Worm (Caenorhabditis elegans): Measurements from ENCODE around the gene toh-1.

Gene toh-1

DNA sequence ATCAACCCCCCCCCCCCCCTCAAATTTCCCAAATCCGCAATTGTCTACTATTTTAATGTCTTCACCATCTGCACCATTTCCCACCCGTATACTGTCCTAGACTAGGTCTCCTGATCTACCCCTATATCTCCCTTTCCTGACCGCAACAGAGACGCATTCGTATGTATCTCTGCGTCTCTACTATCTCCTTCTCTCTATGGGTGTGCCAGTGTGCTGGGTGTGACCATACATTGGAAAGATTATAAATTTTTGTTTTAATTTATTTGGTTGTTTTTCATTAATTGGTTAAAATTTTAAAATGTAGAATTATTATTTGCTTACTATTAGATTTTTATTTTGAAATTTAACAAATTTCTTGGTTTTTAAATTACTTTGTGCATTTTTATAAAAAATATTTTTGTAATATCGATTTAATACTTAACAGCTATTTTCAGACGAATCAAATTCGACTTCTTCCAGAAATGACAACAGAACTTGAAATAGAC is 13.2 kb upstream of the toh-1 start, which contains the start of gene amx-1:
amx-1 (plus strand) TSS at position 435 of the 485 bp plus-strand sequence.
- no peak for TF ChIP-seq jun-1 (tag; optimal IDR thresholded peaks at IDR 0.05)
- TF ChIP-seq fos-1 (tag; optimal IDR thresholded peaks at IDR 0.05) = no peak
- no peak for TF ChIP-seq ceh-28 (tag; optimal IDR thresholded peaks at IDR 0.05)
- TF ChIP-seq elt-3 (tag; optimal IDR thresholded peaks at IDR 0.05) = no peak

DNA sequence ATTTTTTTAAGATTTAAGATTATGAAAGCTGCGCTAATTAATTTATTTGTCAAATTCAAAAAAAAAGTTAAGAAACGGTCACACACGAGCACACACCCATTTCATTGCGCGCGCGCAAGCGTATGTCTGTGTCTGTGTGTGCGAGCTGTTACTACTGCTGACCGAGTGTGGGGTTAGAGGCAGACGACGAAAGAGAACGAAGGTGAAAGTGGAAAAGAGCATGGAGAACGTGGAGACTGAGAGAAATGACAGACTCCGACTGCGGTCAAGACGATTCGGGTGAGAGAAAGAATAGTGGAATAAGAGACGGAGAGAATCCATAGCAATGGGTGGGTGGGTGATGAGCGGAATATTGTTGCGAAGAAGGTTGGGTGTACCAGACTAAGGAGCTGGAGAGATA is 11.3 kb upstream of the toh-1 start:
- TF ChIP-seq nhr-43 (tag; optimal IDR thresholded peaks at IDR 0.05; ENCODE audit: poor library complexity, severe bottlenecking) (no peak), elt-2 (tag; optimal IDR thresholded peaks at IDR 0.05) (peak; percentile 44), hmg-11 (tag; optimal IDR thresholded peaks at IDR 0.05) (peak; percentile 80), unc-62 (GFP tag; optimal IDR thresholded peaks at IDR 0.05) (no peak), fkh-2 (tag; optimal IDR thresholded peaks at IDR 0.05) (no peak), nhr-25 (tag; optimal IDR thresholded peaks at IDR 0.05) (peak; percentile 64), ztf-11 (tag; optimal IDR thresholded peaks at IDR 0.05) (no peak), pha-4 (tag; optimal IDR thresholded peaks at IDR 0.05) (peak; percentile 77), lin-39 (tag; optimal IDR thresholded peaks at IDR 0.05) (peak; percentile 19), snpc-4 (tag; optimal IDR thresholded peaks at IDR 0.05) (peak; percentile 56), elt-3 (tag; optimal IDR thresholded peaks at IDR 0.05) (no peak), lin-15B (tag; optimal IDR thresholded peaks at IDR 0.05) (peak; percentile 57), nhr-77 (tag; optimal IDR thresholded peaks at IDR 0.05) (no peak), ama-1 (optimal IDR thresholded peaks at IDR 0.05) (no peak), fos-1 (tag; optimal IDR thresholded peaks at IDR 0.05) (no peak), ceh-82 (tag; optimal IDR thresholded peaks at IDR 0.05) (no peak), skn-1 (tag; optimal IDR thresholded peaks at IDR 0.05) (peak; percentile 27), nfya-1 (tag; optimal IDR thresholded peaks at IDR 0.05; ENCODE audit: insufficient read depth) (peak; percentile 81), egl-5 (tag; optimal IDR thresholded peaks at IDR 0.05) (no peak), nhr-23 (tag; optimal IDR thresholded peaks at IDR 0.05) (peak; percentile 78), R02D3.7 (tag; optimal IDR thresholded peaks at IDR 0.05) (peak; percentile 22), egl-27 (tag; optimal IDR thresholded peaks at IDR 0.05) (no peak), eor-1 (tag; optimal IDR thresholded peaks at IDR 0.05) (no peak), ceh-28 (tag; optimal IDR thresholded peaks at IDR 0.05) (no peak), pqm-1 (tag; optimal IDR thresholded peaks at IDR 0.05) (peak; percentile 54), jun-1 (tag; optimal IDR thresholded peaks at IDR 0.05) (no peak)

DNA sequence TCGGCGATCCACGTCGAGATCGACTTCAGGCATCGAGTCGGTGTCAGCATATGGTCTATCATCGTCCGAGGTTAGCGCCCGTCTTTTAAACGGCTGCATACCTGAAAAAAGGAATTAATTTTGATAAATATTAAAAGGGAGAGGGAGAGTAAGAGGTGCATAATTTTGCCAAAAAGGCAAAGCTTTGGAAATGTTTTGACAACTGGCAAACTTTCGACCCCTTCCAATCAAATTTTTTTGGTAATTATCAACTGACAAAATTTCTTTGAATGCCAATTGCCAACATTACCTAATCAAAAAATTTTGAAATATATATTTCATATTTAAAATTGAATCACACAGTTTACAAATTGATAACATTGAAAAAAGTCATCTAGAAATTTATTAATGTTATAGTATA is 10.7 kb upstream of the toh-1 start, which contains the start of gene dpy-27:
dpy-27 (minus strand) TSS at position 101 of the 400 bp plus-strand sequence.
- TF ChIP-seq ceh-9 (tag; optimal IDR thresholded peaks at IDR 0.05) (no peak), R02D3.7 (tag; optimal IDR thresholded peaks at IDR 0.05) (no peak), jun-1 (tag; optimal IDR thresholded peaks at IDR 0.05) (no peak), elt-3 (tag; optimal IDR thresholded peaks at IDR 0.05) (no peak), nhr-11 (tag; optimal IDR thresholded peaks at IDR 0.05) (no peak), pqm-1 (tag; optimal IDR thresholded peaks at IDR 0.05) (no peak), eor-1 (tag; optimal IDR thresholded peaks at IDR 0.05) (no peak), sea-2 (GFP tag; optimal IDR thresholded peaks at IDR 0.05) (no peak)

DNA sequence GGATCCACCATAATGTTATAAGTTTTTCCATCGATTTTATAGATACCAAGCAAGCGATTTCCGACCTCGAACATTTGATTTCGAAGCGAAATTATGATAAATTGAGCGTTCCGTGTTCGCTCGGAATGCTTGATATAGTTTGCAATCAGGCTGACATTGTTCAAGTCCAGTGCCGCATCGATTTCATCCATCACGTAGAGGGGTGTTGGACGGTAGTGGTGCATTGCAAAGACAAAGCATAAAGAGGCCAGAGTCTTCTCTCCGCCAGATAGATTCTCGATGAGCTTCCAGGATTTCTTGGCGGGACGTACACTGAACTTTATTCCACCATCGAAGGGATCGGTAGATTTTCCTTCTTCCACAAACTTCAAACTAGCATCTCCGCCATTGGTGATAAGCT is 5.6 kb upstream of the toh-1 start:
- TF ChIP-seq ztf-11 (tag; optimal IDR thresholded peaks at IDR 0.05) (no peak), lin-15B (tag; optimal IDR thresholded peaks at IDR 0.05) (no peak), ztf-4 (tag; optimal IDR thresholded peaks at IDR 0.05) (no peak), jun-1 (tag; optimal IDR thresholded peaks at IDR 0.05) (no peak), sea-2 (GFP tag; optimal IDR thresholded peaks at IDR 0.05) (no peak), skn-1 (tag; optimal IDR thresholded peaks at IDR 0.05) (no peak), fos-1 (tag; optimal IDR thresholded peaks at IDR 0.05) (no peak), nhr-28 (tag; optimal IDR thresholded peaks at IDR 0.05) (no peak), pqm-1 (tag; optimal IDR thresholded peaks at IDR 0.05) (no peak), lin-39 (tag; optimal IDR thresholded peaks at IDR 0.05) (no peak), nhr-25 (tag; optimal IDR thresholded peaks at IDR 0.05) (no peak), ama-1 (optimal IDR thresholded peaks at IDR 0.05) (no peak), pha-4 (tag; optimal IDR thresholded peaks at IDR 0.05) (no peak), lsy-12 (tag; optimal IDR thresholded peaks at IDR 0.05) (no peak)

DNA sequence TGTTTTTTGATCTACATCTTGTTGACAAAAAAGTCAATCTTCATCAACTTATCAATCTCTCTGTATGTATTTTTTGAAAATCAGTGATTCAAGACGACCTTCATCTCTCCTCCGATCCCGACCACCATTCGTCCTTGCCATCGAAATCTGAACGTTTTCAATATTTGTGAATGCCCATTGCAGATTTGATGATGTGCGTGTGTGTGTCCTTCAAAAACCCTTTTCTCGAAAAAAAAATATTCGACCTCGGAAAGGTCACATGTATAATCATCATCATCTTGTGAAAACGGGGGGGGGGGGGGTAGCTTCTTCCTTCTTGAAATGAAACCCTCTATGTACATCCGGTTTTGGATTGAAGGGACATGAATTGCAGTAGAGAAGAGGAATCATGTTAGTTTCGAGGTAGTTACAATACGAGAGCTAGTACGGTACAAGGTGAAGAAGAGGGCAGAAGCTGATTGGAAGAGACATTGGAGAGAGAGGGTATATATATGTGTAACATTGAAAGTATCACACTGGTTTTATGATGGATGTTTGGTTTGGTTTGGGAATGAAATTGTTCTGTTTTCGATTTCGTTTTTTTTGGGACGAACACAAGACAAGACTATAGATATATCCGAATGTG is 3.7 kb upstream of the toh-1 start:
- TF ChIP-seq mml-1 (tag; optimal IDR thresholded peaks at IDR 0.05) = no peak
- peak in 1 of 3 experiments; percentile 25 for TF ChIP-seq elt-3 (tag; optimal IDR thresholded peaks at IDR 0.05)
- TF ChIP-seq nfya-1 (tag; optimal IDR thresholded peaks at IDR 0.05; ENCODE audit: insufficient read depth) = peak; percentile 62
- no peak for TF ChIP-seq nhr-12 (tag; optimal IDR thresholded peaks at IDR 0.05)
- no peak for TF ChIP-seq nhr-23 (tag; optimal IDR thresholded peaks at IDR 0.05)
- TF ChIP-seq nhr-25 (tag; optimal IDR thresholded peaks at IDR 0.05) = peak; percentile 94
- no peak for TF ChIP-seq fkh-2 (tag; optimal IDR thresholded peaks at IDR 0.05)
- no peak for TF ChIP-seq egl-27 (tag; optimal IDR thresholded peaks at IDR 0.05)
- TF ChIP-seq nhr-67 (tag; optimal IDR thresholded peaks at IDR 0.05) = no peak
- no peak for TF ChIP-seq ceh-16 (tag; optimal IDR thresholded peaks at IDR 0.05)
- TF ChIP-seq lin-15B (tag; optimal IDR thresholded peaks at IDR 0.05) = no peak
- peak; percentile 38 for TF ChIP-seq elt-1 (tag; optimal IDR thresholded peaks at IDR 0.05)

Data from whole organism, L3 larva.